Worm (Caenorhabditis elegans): ENCODE data around the gene nmur-3.
A peak's percentile ranks its signal among the peaks of the same experiment; 100 is the strongest.

Gene nmur-3

ce11 chrX:4466218-4466617 lies at the start of gene nmur-3:
TSS of gene nmur-3 (plus strand) at chrX:4466518.
- no peak for TF ChIP-seq W03F9.2 (tag; optimal IDR thresholded peaks at IDR 0.05)
- TF ChIP-seq him-1 (tag; optimal IDR thresholded peaks at IDR 0.05): no peak
- no peak for TF ChIP-seq dao-5 (tag; optimal IDR thresholded peaks at IDR 0.05)

DNA sequence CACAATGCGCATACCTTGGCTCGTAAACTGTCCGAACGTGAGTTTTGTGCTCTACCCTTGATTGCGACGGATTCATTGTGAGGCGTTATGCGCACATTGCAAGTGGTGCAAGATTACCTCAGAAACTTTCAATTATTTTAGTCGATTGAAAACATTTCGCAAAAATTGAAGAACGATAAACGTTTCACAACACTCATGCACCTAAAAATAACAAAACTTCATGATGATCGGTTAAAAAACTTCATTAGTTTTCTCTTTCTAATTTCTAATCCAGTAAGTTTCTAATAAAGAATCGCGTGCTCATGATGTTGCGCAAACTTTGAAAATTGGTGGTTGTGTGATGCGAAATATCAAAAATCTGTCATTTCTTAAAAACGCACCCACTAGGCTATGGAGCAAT lies 47.6 kb upstream of the nmur-3 start, which contains the start of gene dop-1:
TSS of gene dop-1 (minus strand) at position 101 of the 400 bp plus-strand sequence.
- TF ChIP-seq dao-5 (tag; optimal IDR thresholded peaks at IDR 0.05): no peak

ce11 chrX:4424254-4424653 lies 42.1 kb upstream of the nmur-3 start:
- TF ChIP-seq W03F9.2 (tag; optimal IDR thresholded peaks at IDR 0.05) (no peak), him-1 (tag; optimal IDR thresholded peaks at IDR 0.05) (no peak), dao-5 (tag; optimal IDR thresholded peaks at IDR 0.05) (no peak)

DNA sequence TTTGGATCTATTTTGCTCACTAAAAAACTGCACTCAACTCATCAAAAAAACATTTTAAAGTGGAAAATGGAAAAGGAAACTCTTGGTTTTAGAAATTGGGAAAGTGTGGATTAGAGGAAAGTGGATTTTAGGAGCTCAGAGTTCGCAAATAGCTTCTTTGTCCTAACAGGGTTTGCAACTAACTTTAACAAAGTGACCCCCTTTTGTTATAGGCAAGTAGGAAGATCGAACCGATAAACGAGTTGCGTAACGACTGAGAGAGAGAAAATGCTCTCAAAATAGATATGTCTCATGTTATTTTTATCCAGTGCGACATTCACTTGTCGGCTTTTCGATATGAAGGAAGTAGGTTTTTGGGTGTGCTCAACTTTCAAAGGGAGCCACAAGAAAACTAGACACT lies 39.8 kb upstream of the nmur-3 start:
- TF ChIP-seq dao-5 (tag; optimal IDR thresholded peaks at IDR 0.05): no peak
- no peak for TF ChIP-seq W03F9.2 (tag; optimal IDR thresholded peaks at IDR 0.05)
- no peak for TF ChIP-seq him-1 (tag; optimal IDR thresholded peaks at IDR 0.05)

- no peak for TF ChIP-seq dao-5 (tag; optimal IDR thresholded peaks at IDR 0.05)
- no peak for TF ChIP-seq him-1 (tag; optimal IDR thresholded peaks at IDR 0.05)
- TF ChIP-seq W03F9.2 (tag; optimal IDR thresholded peaks at IDR 0.05): no peak
Measured at ce11 chrX:4427387-4427786, 38.9 kb upstream of the nmur-3 start.

DNA sequence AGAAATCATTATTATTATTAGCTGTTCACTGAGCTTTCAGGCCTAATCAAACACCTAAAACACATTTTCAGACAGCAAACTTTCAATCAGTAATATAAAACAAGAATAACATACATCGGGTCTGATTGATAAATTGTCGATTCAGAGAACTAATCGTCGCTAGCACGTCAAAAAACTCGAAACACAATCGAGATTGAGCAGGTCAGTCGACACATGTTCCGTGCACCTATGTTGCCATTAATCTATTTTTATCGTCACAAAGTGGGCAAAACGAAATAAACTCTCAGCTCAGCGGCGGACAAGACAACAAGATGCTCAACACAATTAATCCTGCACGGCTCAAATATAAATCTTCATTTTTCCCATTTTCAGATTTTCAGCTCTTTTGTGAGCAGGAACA lies 37.0 kb upstream of the nmur-3 start:
- TF ChIP-seq W03F9.2 (tag; optimal IDR thresholded peaks at IDR 0.05) (no peak), dao-5 (tag; optimal IDR thresholded peaks at IDR 0.05) (no peak), him-1 (tag; optimal IDR thresholded peaks at IDR 0.05) (no peak)

DNA sequence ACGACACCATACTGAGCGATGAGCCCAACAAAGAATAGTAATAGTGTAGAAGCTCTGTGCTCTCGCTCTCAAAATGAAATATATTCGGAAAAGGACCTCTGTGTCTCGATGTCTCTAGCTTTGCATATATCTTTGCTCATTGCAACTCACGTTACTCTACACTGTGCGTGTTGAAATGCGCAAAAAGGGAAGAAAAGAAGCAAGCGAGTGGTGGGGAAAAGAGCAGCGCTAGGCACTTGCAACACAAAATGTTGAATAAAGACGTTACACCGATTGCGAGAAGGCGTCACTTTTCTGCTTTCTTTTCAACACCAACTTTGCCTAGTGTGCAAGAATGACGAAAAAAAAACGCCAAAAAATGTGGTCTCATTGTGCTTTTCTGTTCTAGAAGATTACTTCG lies 31.7 kb upstream of the nmur-3 start:
- TF ChIP-seq dao-5 (tag; optimal IDR thresholded peaks at IDR 0.05) (no peak), W03F9.2 (tag; optimal IDR thresholded peaks at IDR 0.05) (no peak), him-1 (tag; optimal IDR thresholded peaks at IDR 0.05) (no peak)

ce11 chrX:4435396-4435795 lies 30.9 kb upstream of the nmur-3 start:
- TF ChIP-seq dao-5 (tag; optimal IDR thresholded peaks at IDR 0.05) (no peak), W03F9.2 (tag; optimal IDR thresholded peaks at IDR 0.05) (no peak), him-1 (tag; optimal IDR thresholded peaks at IDR 0.05) (no peak)

DNA sequence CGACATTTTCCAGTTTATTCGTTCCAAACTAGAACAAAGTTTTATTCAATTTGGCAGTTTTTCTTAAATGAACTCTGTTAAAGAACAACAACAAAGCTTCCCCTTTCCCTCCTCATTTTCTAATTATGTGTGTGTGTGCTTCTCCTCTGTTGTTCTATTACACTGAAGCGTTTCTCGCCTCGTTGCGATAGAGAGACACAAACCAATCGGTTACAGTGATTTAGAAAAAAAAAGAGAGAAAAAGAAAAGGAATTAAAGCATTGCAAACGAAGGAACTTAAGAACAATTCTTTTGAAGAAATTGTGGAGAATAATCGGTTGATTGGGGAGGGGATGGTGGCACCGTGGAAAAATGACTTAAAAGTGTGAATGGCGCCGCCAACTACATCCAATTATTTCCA lies 28.8 kb upstream of the nmur-3 start, which contains the start of gene cest-26:
TSS of gene cest-26 (minus strand) at position 101 of the 400 bp plus-strand sequence.
- TF ChIP-seq W03F9.2 (tag; optimal IDR thresholded peaks at IDR 0.05): no peak
- TF ChIP-seq dao-5 (tag; optimal IDR thresholded peaks at IDR 0.05): no peak
- no peak for TF ChIP-seq him-1 (tag; optimal IDR thresholded peaks at IDR 0.05)

- TF ChIP-seq W03F9.2 (tag; optimal IDR thresholded peaks at IDR 0.05): no peak
- TF ChIP-seq dao-5 (tag; optimal IDR thresholded peaks at IDR 0.05): no peak
- no peak for TF ChIP-seq him-1 (tag; optimal IDR thresholded peaks at IDR 0.05)
Measured at ce11 chrX:4438823-4439222, 27.5 kb upstream of the nmur-3 start.

- TF ChIP-seq dao-5 (tag; optimal IDR thresholded peaks at IDR 0.05) (no peak), him-1 (tag; optimal IDR thresholded peaks at IDR 0.05) (no peak), W03F9.2 (tag; optimal IDR thresholded peaks at IDR 0.05) (no peak)
Measured at ce11 chrX:4439616-4440015, 26.7 kb upstream of the nmur-3 start.

DNA sequence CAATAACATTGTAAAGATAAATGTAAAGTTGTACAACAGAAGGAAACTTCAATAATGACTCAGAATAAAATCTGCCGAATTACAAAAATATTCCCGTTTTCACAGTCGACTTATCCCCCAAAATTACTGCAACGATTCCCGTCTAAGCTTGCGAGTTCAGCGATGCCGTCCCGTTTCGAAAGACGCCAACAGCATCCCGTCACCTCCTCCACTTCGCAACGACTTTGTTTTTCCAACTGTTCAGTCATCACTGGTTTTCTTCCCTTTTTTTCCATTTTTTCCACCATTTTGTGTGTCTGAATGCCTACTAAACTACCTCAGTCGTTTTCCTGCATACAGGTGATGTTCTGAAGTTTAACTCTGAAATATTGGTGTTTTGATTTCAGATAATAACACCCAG lies 25.7 kb upstream of the nmur-3 start, which contains the start of gene F15A8.1:
TSS of gene F15A8.1 (plus strand) at position 301 of the 400 bp plus-strand sequence.
- TF ChIP-seq W03F9.2 (tag; optimal IDR thresholded peaks at IDR 0.05) (no peak), dao-5 (tag; optimal IDR thresholded peaks at IDR 0.05) (no peak), him-1 (tag; optimal IDR thresholded peaks at IDR 0.05) (no peak)

DNA sequence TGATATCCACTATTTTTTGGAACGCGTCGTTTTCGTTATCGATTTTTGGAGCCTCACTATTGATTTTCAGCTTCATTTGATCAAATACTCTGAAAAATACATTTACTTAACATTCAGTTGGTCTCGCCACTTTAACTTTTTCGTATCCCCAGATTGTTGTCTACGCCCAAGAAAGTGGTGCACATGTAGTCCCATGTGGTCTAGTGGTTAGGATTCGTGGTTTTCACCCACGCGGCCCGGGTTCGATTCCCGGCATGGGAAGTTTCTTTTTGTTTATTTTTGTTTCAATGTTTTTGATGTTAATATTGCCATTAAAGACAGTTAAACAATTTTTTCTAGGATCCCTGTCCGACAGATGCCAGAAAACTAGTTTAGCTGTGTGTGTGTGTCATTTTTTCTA lies 22.2 kb upstream of the nmur-3 start:
- TF ChIP-seq him-1 (tag; optimal IDR thresholded peaks at IDR 0.05): peak; percentile 34
- peak; percentile 44 for TF ChIP-seq dao-5 (tag; optimal IDR thresholded peaks at IDR 0.05)
- TF ChIP-seq W03F9.2 (tag; optimal IDR thresholded peaks at IDR 0.05): peak; percentile 16

DNA sequence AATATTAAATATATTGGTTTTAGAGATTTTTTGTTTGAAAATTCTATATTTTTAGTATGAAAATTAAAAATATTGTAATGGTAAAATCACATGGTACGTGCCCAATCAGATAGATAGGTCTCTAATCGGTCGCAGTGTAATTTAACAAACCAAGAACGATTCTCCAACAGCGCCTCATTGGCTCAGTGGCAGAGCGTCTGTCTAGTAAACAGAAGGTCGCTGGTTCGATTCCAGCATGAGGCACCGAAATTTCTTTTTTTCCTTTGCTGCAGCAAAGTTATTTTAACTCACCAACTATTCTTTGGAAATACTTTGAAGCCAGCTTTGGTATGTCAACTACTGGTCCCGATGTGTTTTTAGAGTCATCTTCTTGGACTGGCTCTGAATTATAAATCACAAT lies 21.5 kb upstream of the nmur-3 start:
- no peak for TF ChIP-seq W03F9.2 (tag; optimal IDR thresholded peaks at IDR 0.05)
- TF ChIP-seq dao-5 (tag; optimal IDR thresholded peaks at IDR 0.05): peak; percentile 49

DNA sequence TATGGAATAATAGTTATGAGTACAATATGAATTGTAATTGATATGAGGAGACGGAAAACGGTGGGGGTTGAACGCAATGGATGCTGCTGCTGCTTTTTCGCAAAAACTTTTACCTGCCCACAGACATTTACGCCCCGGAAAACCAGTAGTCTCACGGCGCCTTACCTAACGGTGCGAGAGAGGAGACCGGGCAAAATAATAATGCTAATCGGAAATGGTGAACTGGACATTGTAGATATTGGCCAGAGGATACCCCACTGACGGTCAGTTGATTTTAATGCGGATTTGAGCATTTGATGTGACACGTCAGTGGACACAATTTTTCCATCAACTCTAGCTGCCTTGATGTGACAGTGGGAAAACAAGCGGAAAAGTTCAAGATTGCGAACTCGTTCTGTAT lies 18.0 kb upstream of the nmur-3 start, which contains the start of gene mltn-13:
TSS of gene mltn-13 (minus strand) at position 101 of the 400 bp plus-strand sequence.
- TF ChIP-seq dao-5 (tag; optimal IDR thresholded peaks at IDR 0.05) (no peak), him-1 (tag; optimal IDR thresholded peaks at IDR 0.05) (no peak), W03F9.2 (tag; optimal IDR thresholded peaks at IDR 0.05) (no peak)

Measured in whole organism, L4/young adult.